Worm (Caenorhabditis elegans): ENCODE results near the gene mcu-1.

mcu-1 gene

ce11 chrIV:5939122-5939521, at the start of gene mcu-1:
Gene mcu-1 (minus strand): TSS chrIV:5939230.
- TF ChIP-seq irx-1 (tag; optimal IDR thresholded peaks at IDR 0.05) (no peak), pag-3 (tag; optimal IDR thresholded peaks at IDR 0.05; ENCODE audit: borderline replicate concordance, insufficient read depth) (peak; percentile 60), grh-1 (GFP tag; IDR thresholded peaks at IDR 0.05) (peak; percentile 92), zag-1 (tag; optimal IDR thresholded peaks at IDR 0.05) (no peak), Y116A8C.19 (tag; optimal IDR thresholded peaks at IDR 0.05; ENCODE audit: borderline replicate concordance) (no peak), C16A3.4 (tag; optimal IDR thresholded peaks at IDR 0.05) (peak; percentile 16), lin-14 (GFP tag; optimal IDR thresholded peaks at IDR 0.05) (peak; percentile 86), lsy-2 (tag; optimal IDR thresholded peaks at IDR 0.05) (peak in 1 of 2 experiments; percentile 48), nhr-90 (tag; optimal IDR thresholded peaks at IDR 0.05; ENCODE audit: poor library complexity) (peak; percentile 34), sox-4 (tag; optimal IDR thresholded peaks at IDR 0.05) (no peak), tlp-1 (tag; optimal IDR thresholded peaks at IDR 0.05) (no peak), nhr-85 (tag) (peak; percentile 97), nhr-19 (GFP tag; conservative IDR thresholded peaks at IDR 0.05) (peak; percentile 17; the same call in 1 of the 2 replicates), tbx-2 (tag; optimal IDR thresholded peaks at IDR 0.05) (peak; percentile 57), nhr-71 (tag; optimal IDR thresholded peaks at IDR 0.05) (peak; percentile 64), nhr-20 (tag; optimal IDR thresholded peaks at IDR 0.05) (peak; percentile 56), blmp-1 (tag; optimal IDR thresholded peaks at IDR 0.05) (peak; percentile 95), C04F5.9 (tag; optimal IDR thresholded peaks at IDR 0.05) (no peak), elt-3 (tag; optimal IDR thresholded peaks at IDR 0.05) (peak in 5 of 6 experiments; percentile 80 to 93 (median 89)), hpl-2 (GFP tag; optimal IDR thresholded peaks at IDR 0.05) (no peak), nhr-47 (tag; optimal IDR thresholded peaks at IDR 0.05) (peak; percentile 7), rnt-1 (tag; optimal IDR thresholded peaks at IDR 0.05) (peak; percentile 15), dpl-1 (GFP tag; optimal IDR thresholded peaks at IDR 0.05) (peak in 1 of 3 experiments; percentile 3), lin-35 (GFP tag; optimal IDR thresholded peaks at IDR 0.05) (peak in 1 of 2 experiments; percentile 68), efl-1 (optimal IDR thresholded peaks at IDR 0.05) (no peak), efl-1 (GFP tag; optimal IDR thresholded peaks at IDR 0.05 in 1 of 2) (peak in 1 of 2 experiments; percentile 92), snu-23 (GFP tag; optimal IDR thresholded peaks at IDR 0.05) (peak; percentile 57)

ce11 chrIV:5986829-5987228, 47.8 kb upstream of the mcu-1 start:
- TF ChIP-seq lin-39 (tag; optimal IDR thresholded peaks at IDR 0.05) = no peak
- TF ChIP-seq lin-14 (GFP tag; optimal IDR thresholded peaks at IDR 0.05) = peak; percentile 55
- no peak for TF ChIP-seq nhr-84 (tag; optimal IDR thresholded peaks at IDR 0.05)
- no peak for TF ChIP-seq fkh-8 (tag; optimal IDR thresholded peaks at IDR 0.05)
- TF ChIP-seq nhr-19 (GFP tag; conservative IDR thresholded peaks at IDR 0.05) = 0 out of 2 replicates have a peak, but pooled peaks have one; percentile 13
- peak; percentile 27 for TF ChIP-seq rnt-1 (tag; optimal IDR thresholded peaks at IDR 0.05)
- peak; percentile 30 for TF ChIP-seq pag-3 (tag; optimal IDR thresholded peaks at IDR 0.05; ENCODE audit: borderline replicate concordance, insufficient read depth)

- TF ChIP-seq elt-3 (tag; optimal IDR thresholded peaks at IDR 0.05) (no peak), fkh-10 (GFP tag; optimal IDR thresholded peaks at IDR 0.05) (no peak), ceh-88 (GFP tag; IDR thresholded peaks at IDR 0.05) (no peak), nhr-90 (tag; optimal IDR thresholded peaks at IDR 0.05; ENCODE audit: poor library complexity) (no peak), lsy-2 (tag; optimal IDR thresholded peaks at IDR 0.05) (no peak), ceh-82 (tag; optimal IDR thresholded peaks at IDR 0.05) (no peak), nhr-76 (tag; optimal IDR thresholded peaks at IDR 0.05) (no peak), mep-1 (tag; optimal IDR thresholded peaks at IDR 0.05) (no peak), nhr-11 (tag; optimal IDR thresholded peaks at IDR 0.05) (no peak), lin-14 (GFP tag; optimal IDR thresholded peaks at IDR 0.05) (no peak), ama-1 (optimal IDR thresholded peaks at IDR 0.05) (no peak)
These were observed 46.8 kb upstream of the mcu-1 start for ce11 chrIV:5985823-5986222.

- TF ChIP-seq nhr-84 (tag; optimal IDR thresholded peaks at IDR 0.05) = no peak
- TF ChIP-seq pag-3 (tag; optimal IDR thresholded peaks at IDR 0.05; ENCODE audit: borderline replicate concordance, insufficient read depth) = no peak
- TF ChIP-seq aly-2 (tag; optimal IDR thresholded peaks at IDR 0.05) = no peak
- peak; percentile 6 for TF ChIP-seq nhr-71 (tag; optimal IDR thresholded peaks at IDR 0.05)
- TF ChIP-seq ceh-90 (tag; optimal IDR thresholded peaks at IDR 0.05) = no peak
- TF ChIP-seq nhr-47 (tag; optimal IDR thresholded peaks at IDR 0.05) = no peak
- TF ChIP-seq alr-1 (tag; optimal IDR thresholded peaks at IDR 0.05; ENCODE audit: borderline replicate concordance) = no peak
- no peak for TF ChIP-seq aha-1 (tag; optimal IDR thresholded peaks at IDR 0.05)
- no peak for TF ChIP-seq nhr-90 (tag; optimal IDR thresholded peaks at IDR 0.05; ENCODE audit: poor library complexity)
- peak; percentile 5 for TF ChIP-seq lin-14 (GFP tag; optimal IDR thresholded peaks at IDR 0.05)
- TF ChIP-seq unc-30 (tag; optimal IDR thresholded peaks at IDR 0.05) = no peak
- TF ChIP-seq fkh-10 (GFP tag; optimal IDR thresholded peaks at IDR 0.05) = no peak
These were observed 46.4 kb upstream of the mcu-1 start for ce11 chrIV:5985422-5985821.
